Fruit fly (Drosophila melanogaster) whole organism, embryonic: ENCODE measurements around the gene BthD.

Experiments used
- CG11560 ChIP-seq: fragments of 200-800 bp; sonication (Bioruptor generic); IDR thresholded peaks from 3 replicates; pipeline ENCODE4 v1.3.6; 2022; ENCODE audit warnings: missing biosample characterization, missing genetic modification characterization
- CG13624 ChIP-seq: fragments of 200-800 bp; sonication (Bioruptor generic); optimal IDR thresholded peaks from 2 replicates; lab custom pipeline; 2016; ENCODE audit warnings: missing biosample characterization, missing genetic modification characterization
- CG13775 ChIP-seq: fragments of 200-800 bp; sonication (Bioruptor generic); optimal IDR thresholded peaks from 3 replicates; lab custom pipeline; 2017; ENCODE audit warnings: missing biosample characterization, mild to moderate bottlenecking, missing genetic modification characterization
- CG32532 ChIP-seq: fragments of 200-800 bp; sonication (Bioruptor generic); IDR thresholded peaks from 2 replicates; pipeline ENCODE4 v1.3.6; 2022; ENCODE audit warnings: missing biosample characterization, missing genetic modification characterization
- Vsx1 ChIP-seq: fragments of 200-800 bp; sonication (Bioruptor generic); optimal IDR thresholded peaks from 2 replicates; lab custom pipeline; 2017; ENCODE audit warnings: missing biosample characterization, mild to moderate bottlenecking, missing genetic modification characterization, missing genetic modification reagents
- croc ChIP-seq: fragments of 200-800 bp; sonication (Bioruptor generic); conservative IDR thresholded peaks from 3 replicates; pipeline ENCODE4 v1.3.6; 2022; ENCODE audit warnings: missing biosample characterization, missing genetic modification characterization
- h ChIP-seq: fragments of >200 bp; optimal IDR thresholded peaks from 2 replicates; lab custom pipeline; 2017
- insv ChIP-seq, 2 experiments: fragments of 200-800 bp; sonication (Bioruptor generic); optimal IDR thresholded peaks; 3 replicates each; lab custom pipeline; 2016 to 2018; ENCODE audit warnings: missing biosample characterization in 2 of 2, missing genetic modification characterization in 2 of 2
- lbe ChIP-seq: fragments of 200-800 bp; sonication (Bioruptor generic); optimal IDR thresholded peaks from 2 replicates; lab custom pipeline; 2016; ENCODE audit warnings: missing biosample characterization, mild to moderate bottlenecking, missing genetic modification characterization
- pan ChIP-seq, 4 experiments: fragments of >200 bp in 3 of 4; fragments of 200-800 bp in 1 of 4; sonication (Bioruptor generic) in 1 of 4; optimal IDR thresholded peaks in 3 of 4; IDR thresholded peaks in 1 of 4; 2 replicates each; pipeline versions ENCODE4 v1.3.6 to Lab custom; 2017 to 2022; ENCODE audit warnings: missing biosample characterization in 2 of 4, missing genetic modification characterization in 2 of 4, mixed read lengths in 1 of 4
- psq ChIP-seq: fragments of 200-800 bp; sonication (Bioruptor generic); optimal IDR thresholded peaks from 2 replicates; lab custom pipeline; 2017; ENCODE audit warnings: missing biosample characterization, missing genetic modification characterization

DNA sequence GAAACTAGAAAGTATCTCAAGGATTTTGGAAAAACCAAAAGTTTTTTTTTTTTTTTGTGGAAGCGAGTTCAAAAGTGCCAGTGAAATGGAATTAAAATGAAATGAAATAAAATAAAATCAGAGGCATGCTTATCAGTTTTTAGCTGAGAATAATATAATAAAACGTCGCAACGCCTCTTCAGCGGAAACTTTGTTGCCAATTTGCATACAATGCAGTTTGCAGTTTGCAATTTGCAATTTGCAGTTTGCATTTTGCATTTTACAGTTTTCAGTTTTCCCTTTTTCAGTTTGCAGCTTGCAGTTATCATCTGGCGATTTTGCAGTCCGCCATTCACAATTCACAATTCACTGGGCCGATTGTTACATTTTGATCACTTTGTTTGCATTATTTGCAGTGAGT is 43.1 kb upstream of the BthD start:
- TF ChIP-seq CG32532 (GFP tag; lab: Robert Waterston, UW), result no peak
- TF ChIP-seq CG13775, result no peak
- TF ChIP-seq CG11560 (tag; lab: Robert Waterston, UW), result no peak
- TF ChIP-seq lbe (GFP tag; lab: Kevin White, UChicago), result no peak
- TF ChIP-seq h, result no peak
- TF ChIP-seq psq, result no peak
- no peak for TF ChIP-seq pan (optimal IDR thresholded peaks at IDR 0.05; lab: Kevin White, UChicago)
- no peak for TF ChIP-seq pan (GFP tag; optimal IDR thresholded peaks at IDR 0.05 in 1 of 2, IDR thresholded peaks at IDR 0.05 in 1 of 2)
- TF ChIP-seq CG13624 (GFP tag; lab: Kevin White, UChicago), result no peak
- no peak for TF ChIP-seq insv (GFP tag; optimal IDR thresholded peaks at IDR 0.05; lab: Kevin White, UChicago)
- no peak for TF ChIP-seq Vsx1 (GFP tag; lab: Kevin White, UChicago)
- TF ChIP-seq croc, result no peak
